Worm (Caenorhabditis elegans): ENCODE data around the gene H20J04.7.

ce11 chrII:4367923-4368322, 12.8 kb upstream of the H20J04.7 start, which contains the start of gene try-9:
- TF ChIP-seq flt-1 (GFP tag; IDR thresholded peaks at IDR 0.05) (no peak), scrt-1 (GFP tag; IDR thresholded peaks at IDR 0.05) (no peak), ama-1 (optimal IDR thresholded peaks at IDR 0.05) (no peak), tbx-11 (GFP tag; IDR thresholded peaks at IDR 0.05) (no peak), tra-4 (tag; optimal IDR thresholded peaks at IDR 0.05) (no peak), pes-1 (GFP tag; IDR thresholded peaks at IDR 0.05) (no peak), hnd-1 (tag; optimal IDR thresholded peaks at IDR 0.05) (no peak), sea-1 (GFP tag; conservative IDR thresholded peaks at IDR 0.05) (no peak), ets-7 (tag; optimal IDR thresholded peaks at IDR 0.05) (no peak), aly-1 (tag; optimal IDR thresholded peaks at IDR 0.05) (no peak)
